Worm (Caenorhabditis elegans): ENCODE measurements around the gene str-185.

DNA sequence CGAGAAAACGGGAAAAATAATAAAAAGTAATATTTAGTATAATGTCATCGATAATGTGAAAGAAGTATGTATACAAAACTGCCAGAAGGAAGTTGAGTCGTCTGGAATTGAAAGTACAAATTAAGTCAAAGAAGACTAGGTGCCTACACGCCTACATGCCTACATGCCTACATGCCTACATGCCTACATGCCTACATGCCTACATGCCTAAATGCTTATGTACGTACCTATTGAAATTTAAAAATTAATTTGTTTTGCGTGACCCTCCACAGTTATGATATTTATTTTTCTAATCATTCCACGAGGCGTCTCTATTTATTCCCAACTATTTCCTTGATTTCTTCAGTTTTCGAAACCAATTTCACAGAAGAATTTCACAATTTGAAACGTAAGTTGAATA lies at the start of gene str-185, which contains the start of gene R08C7.5:
- TF ChIP-seq R02D3.7 (tag; optimal IDR thresholded peaks at IDR 0.05) (no peak), php-3 (GFP tag; IDR thresholded peaks at IDR 0.05) (no peak), D1046.2 (GFP tag; IDR thresholded peaks at IDR 0.05) (no peak), hif-1 (tag; optimal IDR thresholded peaks at IDR 0.05) (no peak), lin-39 (tag; optimal IDR thresholded peaks at IDR 0.05) (no peak), snpc-4 (tag; optimal IDR thresholded peaks at IDR 0.05) (no peak), unc-62 (GFP tag; optimal IDR thresholded peaks at IDR 0.05 in 1 of 2) (no peak), unc-62 (tag; optimal IDR thresholded peaks at IDR 0.05) (no peak), aly-2 (tag; optimal IDR thresholded peaks at IDR 0.05) (no peak), ceh-82 (tag; optimal IDR thresholded peaks at IDR 0.05) (no peak), ceh-62 (tag; optimal IDR thresholded peaks at IDR 0.05) (no peak)
